Worm (Caenorhabditis elegans): Measurements from ENCODE around the gene W03C9.6.

The W03C9.6 gene

DNA sequence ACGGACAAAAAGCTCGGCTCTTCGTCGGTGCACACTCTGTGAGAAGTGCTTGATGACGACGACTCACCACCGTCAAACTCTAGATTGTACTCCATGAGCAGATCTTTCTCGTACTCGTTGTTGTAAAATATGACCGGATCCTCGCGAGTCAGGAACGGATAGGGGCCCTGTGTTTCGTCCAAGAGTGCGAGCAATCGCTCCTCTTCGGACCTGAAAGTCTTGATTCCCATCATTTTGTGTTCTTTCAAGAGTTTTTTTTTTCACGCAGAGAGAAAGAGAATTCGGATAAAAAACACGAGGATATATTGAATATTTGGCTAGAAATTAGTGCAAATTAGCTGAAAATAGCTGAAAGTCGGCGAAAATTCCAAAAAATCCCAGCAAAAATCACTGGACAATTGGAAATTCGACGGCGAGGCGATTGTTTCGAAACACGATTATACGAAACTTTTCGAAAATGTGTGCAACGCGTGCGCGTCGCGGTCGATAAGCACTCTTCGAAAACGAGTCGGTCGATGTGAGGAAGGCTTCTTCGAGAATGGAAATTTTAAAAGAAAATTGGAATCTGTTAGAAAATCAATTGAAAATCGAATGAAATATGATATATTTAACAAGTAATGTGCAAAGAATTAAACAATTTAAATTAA lies 25.3 kb downstream of the W03C9.6 start, which contains the start of the genes ash-2 and Y17G7B.20:
ash-2 (plus strand) TSS at position 390 of the 647 bp plus-strand sequence.
Y17G7B.20 (minus strand) TSS at position 396 of the 647 bp plus-strand sequence.
- TF ChIP-seq nhr-12 (tag; optimal IDR thresholded peaks at IDR 0.05): no peak
- no peak for TF ChIP-seq lsy-2 (tag; optimal IDR thresholded peaks at IDR 0.05)
- TF ChIP-seq sem-2 (GFP tag; optimal IDR thresholded peaks at IDR 0.05): no peak
- no peak for TF ChIP-seq snpc-4 (tag; optimal IDR thresholded peaks at IDR 0.05)
- TF ChIP-seq elt-1 (tag; optimal IDR thresholded peaks at IDR 0.05; ENCODE audit: borderline replicate concordance, insufficient read depth): no peak
- TF ChIP-seq ceh-83 (GFP tag; optimal IDR thresholded peaks at IDR 0.05): no peak
- peak; percentile 29 for TF ChIP-seq ces-1 (GFP tag; optimal IDR thresholded peaks at IDR 0.05)
- TF ChIP-seq cnd-1 (tag; optimal IDR thresholded peaks at IDR 0.05): no peak
- no peak for TF ChIP-seq nhr-237 (tag; optimal IDR thresholded peaks at IDR 0.05)
- TF ChIP-seq unc-120 (tag; optimal IDR thresholded peaks at IDR 0.05; ENCODE audit: poor library complexity, severe bottlenecking): no peak
- peak; percentile 3 for TF ChIP-seq hlh-1 (tag; optimal IDR thresholded peaks at IDR 0.05)
- TF ChIP-seq ceh-43 (GFP tag; optimal IDR thresholded peaks at IDR 0.05): no peak
- no peak for TF ChIP-seq pha-4 (tag; optimal IDR thresholded peaks at IDR 0.05)
- TF ChIP-seq lin-32 (GFP tag; optimal IDR thresholded peaks at IDR 0.05): no peak
- TF ChIP-seq ztf-11 (tag; optimal IDR thresholded peaks at IDR 0.05): peak; percentile 16
- peak; percentile 100 for TF ChIP-seq ceh-39 (tag; optimal IDR thresholded peaks at IDR 0.05)
- TF ChIP-seq elt-3 (tag; optimal IDR thresholded peaks at IDR 0.05): no peak
- peak; percentile 33 for TF ChIP-seq lin-13 (tag; optimal IDR thresholded peaks at IDR 0.05)

ce11 chrII:11980110-11980509 lies 25.8 kb downstream of the W03C9.6 start:
- TF ChIP-seq bed-3 (GFP tag; optimal IDR thresholded peaks at IDR 0.05) (peak; percentile 6), hlh-1 (tag; optimal IDR thresholded peaks at IDR 0.05) (no peak), lin-13 (tag; optimal IDR thresholded peaks at IDR 0.05) (peak; percentile 83), mep-1 (tag; optimal IDR thresholded peaks at IDR 0.05) (peak; percentile 67), pha-4 (tag; optimal IDR thresholded peaks at IDR 0.05) (peak; percentile 60), lsy-2 (tag; optimal IDR thresholded peaks at IDR 0.05) (peak; percentile 80), unc-39 (tag; optimal IDR thresholded peaks at IDR 0.05) (no peak), sptf-1 (tag; optimal IDR thresholded peaks at IDR 0.05) (peak; percentile 55), elt-1 (tag; optimal IDR thresholded peaks at IDR 0.05; ENCODE audit: borderline replicate concordance, insufficient read depth) (no peak), nhr-237 (tag; optimal IDR thresholded peaks at IDR 0.05) (peak; percentile 68), nhr-2 (tag; optimal IDR thresholded peaks at IDR 0.05) (peak; percentile 43), ces-1 (GFP tag; optimal IDR thresholded peaks at IDR 0.05) (peak; percentile 98), ham-2 (GFP tag; optimal IDR thresholded peaks at IDR 0.05) (peak; percentile 33), unc-62 (GFP tag; optimal IDR thresholded peaks at IDR 0.05) (peak; percentile 31), ceh-43 (GFP tag; optimal IDR thresholded peaks at IDR 0.05) (peak; percentile 22)

DNA sequence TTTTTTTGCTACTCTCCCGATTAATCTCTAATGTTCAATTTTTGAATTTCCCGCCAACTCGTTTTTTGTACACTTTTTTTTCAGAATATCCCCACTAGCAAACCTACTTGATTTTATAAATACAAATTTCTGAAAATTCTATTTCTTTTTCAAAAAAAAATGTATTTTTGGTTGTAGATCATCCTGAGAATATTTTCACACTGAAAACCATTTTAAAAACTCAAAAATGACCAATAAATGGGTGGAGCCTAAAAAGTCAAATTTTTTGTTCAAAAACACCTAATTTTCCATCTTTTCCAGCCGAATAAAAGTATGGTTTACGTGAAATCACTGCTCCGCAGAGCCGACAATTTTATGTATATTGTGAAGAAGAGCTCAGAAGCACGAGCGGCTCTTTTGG lies 34.4 kb downstream of the W03C9.6 start, which contains the start of gene Y17G7B.3:
Y17G7B.3 (plus strand) TSS at position 301 of the 400 bp plus-strand sequence.
- TF ChIP-seq nhr-76 (tag; optimal IDR thresholded peaks at IDR 0.05) (no peak), mep-1 (tag; optimal IDR thresholded peaks at IDR 0.05) (no peak), mab-5 (tag; optimal IDR thresholded peaks at IDR 0.05) (no peak)

ce11 chrII:11992701-11993100 lies 38.4 kb downstream of the W03C9.6 start, which contains the start of gene dhps-1:
Gene dhps-1, plus strand, starts transcription at chrII:11993001.
- TF ChIP-seq elt-3 (tag; optimal IDR thresholded peaks at IDR 0.05) (no peak), ham-2 (GFP tag; optimal IDR thresholded peaks at IDR 0.05) (no peak), zip-8 (tag; optimal IDR thresholded peaks at IDR 0.05) (no peak), lin-13 (tag; optimal IDR thresholded peaks at IDR 0.05) (no peak)

- TF ChIP-seq unc-62 (GFP tag; optimal IDR thresholded peaks at IDR 0.05) (no peak), nhr-237 (tag; optimal IDR thresholded peaks at IDR 0.05) (no peak), tbx-8 (GFP tag; optimal IDR thresholded peaks at IDR 0.05) (no peak), M03D4.4 (tag; optimal IDR thresholded peaks at IDR 0.05) (no peak), pha-4 (tag; optimal IDR thresholded peaks at IDR 0.05) (no peak), mls-2 (tag; optimal IDR thresholded peaks at IDR 0.05) (no peak), mab-5 (tag; optimal IDR thresholded peaks at IDR 0.05) (no peak), nhr-76 (tag; optimal IDR thresholded peaks at IDR 0.05) (no peak), blmp-1 (tag; optimal IDR thresholded peaks at IDR 0.05) (no peak), sptf-1 (tag; optimal IDR thresholded peaks at IDR 0.05) (no peak), ztf-11 (tag; optimal IDR thresholded peaks at IDR 0.05) (no peak), ceh-83 (GFP tag; optimal IDR thresholded peaks at IDR 0.05) (no peak), flh-1 (GFP tag; optimal IDR thresholded peaks at IDR 0.05) (no peak), ceh-39 (tag; optimal IDR thresholded peaks at IDR 0.05) (no peak), nhr-28 (tag; optimal IDR thresholded peaks at IDR 0.05) (no peak), ceh-43 (GFP tag; optimal IDR thresholded peaks at IDR 0.05) (no peak), ces-1 (GFP tag; optimal IDR thresholded peaks at IDR 0.05) (no peak), sem-2 (GFP tag; optimal IDR thresholded peaks at IDR 0.05) (no peak), unc-39 (tag; optimal IDR thresholded peaks at IDR 0.05) (no peak)
Measured at ce11 chrII:11994940-11995339, 40.6 kb downstream of the W03C9.6 start.
